Worm (Caenorhabditis elegans) whole organism, L3 larva: ENCODE results near the gene Y16B4A.2.

ENCODE experiments used
- R02D3.7 ChIP-seq: fragments of 150-350 bp; optimal IDR thresholded peaks from 2 replicates; lab custom pipeline; 2014; ENCODE audit warnings: missing biosample characterization, missing genetic modification characterization
- ama-1 ChIP-seq: fragments of 150-350 bp; optimal IDR thresholded peaks from 2 replicates; lab custom pipeline; 2018
- egl-27 ChIP-seq: sonication (generic microtip); optimal IDR thresholded peaks from 4 replicates; lab custom pipeline; 2017; ENCODE audit warnings: missing biosample characterization, missing genetic modification reagents, missing genetic modification characterization
- fos-1 ChIP-seq: fragments of 150-350 bp; optimal IDR thresholded peaks from 2 replicates; lab custom pipeline; 2014; ENCODE audit warnings: missing biosample characterization, missing genetic modification characterization
- lsy-12 ChIP-seq: sonication (generic microtip); optimal IDR thresholded peaks from 2 replicates; lab custom pipeline; 2016; ENCODE audit warnings: mild to moderate bottlenecking, missing genetic modification characterization, missing compliant biosample characterization
- mdl-1 ChIP-seq: fragments of 150-350 bp; optimal IDR thresholded peaks from 2 replicates; lab custom pipeline; 2014; ENCODE audit warnings: missing biosample characterization, missing genetic modification characterization
- nhr-12 ChIP-seq: fragments of 150-350 bp; optimal IDR thresholded peaks from 2 replicates; lab custom pipeline; 2014; ENCODE audit warnings: missing biosample characterization, missing genetic modification characterization
- nhr-28 ChIP-seq: fragments of 150-350 bp; optimal IDR thresholded peaks from 2 replicates; lab custom pipeline; 2014; ENCODE audit warnings: missing biosample characterization, missing genetic modification characterization
- nhr-76 ChIP-seq: fragments of 150-350 bp; sonication (generic microtip); optimal IDR thresholded peaks from 5 replicates; lab custom pipeline; 2014; ENCODE audit warnings: missing biosample characterization, missing genetic modification characterization
- skn-1 ChIP-seq: fragments of 150-350 bp; optimal IDR thresholded peaks from 2 replicates; lab custom pipeline; 2014; ENCODE audit warnings: missing biosample characterization, missing genetic modification characterization
- snpc-4 ChIP-seq: fragments of 150-350 bp; optimal IDR thresholded peaks from 2 replicates; lab custom pipeline; 2014; ENCODE audit warnings: missing biosample characterization, missing genetic modification characterization
- tbx-2 ChIP-seq: sonication (generic microtip); optimal IDR thresholded peaks from 2 replicates; lab custom pipeline; 2016; ENCODE audit warnings: mild to moderate bottlenecking, missing genetic modification characterization, missing compliant biosample characterization
- unc-39 ChIP-seq: sonication (generic microtip); optimal IDR thresholded peaks from 4 replicates; lab custom pipeline; 2017; ENCODE audit warnings: missing biosample characterization, missing genetic modification characterization
- ztf-11 ChIP-seq: fragments of 150-350 bp; optimal IDR thresholded peaks from 2 replicates; lab custom pipeline; 2014; ENCODE audit warnings: missing biosample characterization, missing genetic modification characterization

DNA sequence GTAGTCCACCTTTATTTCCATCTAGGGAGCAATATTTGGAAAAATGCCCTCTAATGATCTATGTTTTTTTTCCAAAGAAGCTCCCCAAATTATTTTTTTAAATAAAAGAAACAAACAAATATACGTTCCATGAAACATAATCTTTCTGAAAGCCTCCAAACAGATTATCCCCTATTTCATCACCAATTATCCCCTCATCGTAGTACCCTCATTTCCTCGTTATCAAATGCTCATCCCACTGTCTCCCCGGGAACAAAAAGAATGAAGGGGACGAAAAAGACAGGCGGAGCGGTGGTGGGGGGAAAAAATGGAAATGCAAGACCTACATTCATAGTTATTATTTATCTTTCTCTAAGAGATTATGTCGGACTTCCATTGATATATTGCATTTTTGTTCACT lies 25.8 kb upstream of the Y16B4A.2 start:
- TF ChIP-seq tbx-2 (tag; lab: Kevin White, UChicago) (no peak), lsy-12 (tag; lab: Kevin White, UChicago) (no peak), nhr-12 (no peak), ztf-11 (tag; lab: Kevin White, UChicago) (no peak), fos-1 (tag; lab: Kevin White, UChicago) (no peak), ama-1 (lab: Kevin White, UChicago) (no peak), snpc-4 (tag; lab: Kevin White, UChicago) (no peak), nhr-76 (tag; lab: Kevin White, UChicago) (no peak), unc-39 (no peak), R02D3.7 (tag; lab: Kevin White, UChicago) (no peak), nhr-28 (tag; lab: Kevin White, UChicago) (no peak), egl-27 (tag; lab: Kevin White, UChicago) (no peak), mdl-1 (tag; lab: Kevin White, UChicago) (no peak), skn-1 (tag; lab: Kevin White, UChicago) (no peak)
